Fruit fly (Drosophila melanogaster): ENCODE data around the gene Socs16D.

Socs16D gene

dm6 chrX:17829083-17829997 lies 2.0 kb upstream of the Socs16D start (continued):
- TF ChIP-seq twi (tag; optimal IDR thresholded peaks at IDR 0.05) (peak; percentile 69), sr (GFP tag; IDR thresholded peaks at IDR 0.05) (no peak), lilli (GFP tag; optimal IDR thresholded peaks at IDR 0.05) (no peak), Doc2 (GFP tag; IDR thresholded peaks at IDR 0.05) (no peak), Fer1 (GFP tag; optimal IDR thresholded peaks at IDR 0.05) (peak; percentile 16), Tbp (GFP tag; optimal IDR thresholded peaks at IDR 0.05) (no peak), CG2199 (GFP tag; IDR thresholded peaks at IDR 0.05) (no peak), slou (GFP tag; optimal IDR thresholded peaks at IDR 0.05) (no peak), scrt (GFP tag; optimal IDR thresholded peaks at IDR 0.05) (no peak), Mrtf (GFP tag; IDR thresholded peaks at IDR 0.05) (0 out of 3 replicates have a peak, but pooled peaks have one; percentile 5), Meics (GFP tag; optimal IDR thresholded peaks at IDR 0.05) (no peak), Sin3A (optimal IDR thresholded peaks at IDR 0.05) (no peak), zfh1 (GFP tag; IDR thresholded peaks at IDR 0.05) (peak; percentile 41; the same call in 2 of the 3 replicates), CG13287 (GFP tag; IDR thresholded peaks at IDR 0.05; ENCODE audit: partially characterized antibody) (no peak), crc (GFP tag; optimal IDR thresholded peaks at IDR 0.05) (no peak), Abd-B (GFP tag; optimal IDR thresholded peaks at IDR 0.05) (peak; percentile 39), CG12942 (GFP tag; optimal IDR thresholded peaks at IDR 0.05) (peak; percentile 24), p53 (GFP tag; optimal IDR thresholded peaks at IDR 0.05) (peak; percentile 80), CoRest (tag; optimal IDR thresholded peaks at IDR 0.05) (peak; percentile 78), Taf1 (GFP tag; IDR thresholded peaks at IDR 0.05) (no peak), btn (GFP tag; optimal IDR thresholded peaks at IDR 0.05) (no peak), CG9932 (GFP tag; IDR thresholded peaks at IDR 0.05) (no peak), Atf-2 (GFP tag; optimal IDR thresholded peaks at IDR 0.05) (peak; percentile 32), Antp (GFP tag; optimal IDR thresholded peaks at IDR 0.05) (no peak), Rfx (GFP tag; IDR thresholded peaks at IDR 0.05) (peak; percentile 16; the same call in 1 of the 2 replicates), Doc3 (GFP tag; IDR thresholded peaks at IDR 0.05; ENCODE audit: partially characterized antibody) (no peak), CG4328 (GFP tag; optimal IDR thresholded peaks at IDR 0.05) (peak; percentile 18), nau (GFP tag; optimal IDR thresholded peaks at IDR 0.05) (peak; percentile 47), grn (GFP tag; optimal IDR thresholded peaks at IDR 0.05) (no peak), mirr (GFP tag; optimal IDR thresholded peaks at IDR 0.05) (no peak), Hey (tag; optimal IDR thresholded peaks at IDR 0.05) (no peak), Xrp1 (GFP tag; IDR thresholded peaks at IDR 0.05) (peak; percentile 67), CG17912 (GFP tag; optimal IDR thresholded peaks at IDR 0.05) (no peak), zf30C (GFP tag; optimal IDR thresholded peaks at IDR 0.05) (peak; percentile 96), vvl (GFP tag; IDR thresholded peaks at IDR 0.05) (no peak; the same call in 1 of the 2 replicates), lola (GFP tag; optimal IDR thresholded peaks at IDR 0.05) (peak in 1 of 3 experiments; percentile 87), Six4 (GFP tag; optimal IDR thresholded peaks at IDR 0.05) (peak; percentile 29), CG10565 (GFP tag; optimal IDR thresholded peaks at IDR 0.05) (no peak), toy (GFP tag; IDR thresholded peaks at IDR 0.05) (no peak), CG7963 (GFP tag; IDR thresholded peaks at IDR 0.05; ENCODE audit: partially characterized antibody) (no peak), CG6765 (GFP tag; optimal IDR thresholded peaks at IDR 0.05) (no peak), gce (GFP tag; IDR thresholded peaks at IDR 0.05) (no peak), ERR (GFP tag; optimal IDR thresholded peaks at IDR 0.05) (no peak), sens (GFP tag) (peak; percentile 90), NfI (GFP tag; optimal IDR thresholded peaks at IDR 0.05) (no peak), bcd (GFP tag; optimal IDR thresholded peaks at IDR 0.05) (peak; percentile 51), CG3847 (GFP tag; IDR thresholded peaks at IDR 0.05) (no peak), CG10979 (tag; optimal IDR thresholded peaks at IDR 0.05) (peak; percentile 87), CrebB (tag; optimal IDR thresholded peaks at IDR 0.05) (no peak), sim (GFP tag; IDR thresholded peaks at IDR 0.05) (no peak)
